Fruit fly (Drosophila melanogaster) whole organism, pupa: ENCODE results near the gene grk.

Source experiments
- CG13204 ChIP-seq: fragments of 200-800 bp; sonication (Bioruptor generic); optimal IDR thresholded peaks from 2 replicates; lab custom pipeline; 2018; ENCODE audit warnings: missing biosample characterization, mild to moderate bottlenecking, missing genetic modification characterization, moderate library complexity
- CG15710 ChIP-seq: fragments of 200-800 bp; sonication (Bioruptor generic); optimal IDR thresholded peaks from 2 replicates; lab custom pipeline; 2018; ENCODE audit warnings: missing biosample characterization, mild to moderate bottlenecking, missing genetic modification characterization, moderate library complexity
- CG4496 ChIP-seq: fragments of 200-800 bp; sonication (Bioruptor generic); IDR thresholded peaks from 3 replicates; pipeline ENCODE4 v1.3.6; 2022; ENCODE audit warnings: missing biosample characterization, missing genetic modification characterization
- CG9948 ChIP-seq: fragments of 200-800 bp; sonication (Bioruptor generic); optimal IDR thresholded peaks from 2 replicates; lab custom pipeline; 2018; ENCODE audit warnings: missing biosample characterization, mild to moderate bottlenecking, missing genetic modification characterization, moderate library complexity
- Pif1B ChIP-seq: fragments of 200-800 bp; sonication (Bioruptor generic); optimal IDR thresholded peaks from 3 replicates; lab custom pipeline; 2016; ENCODE audit warnings: missing biosample characterization, missing genetic modification characterization
- gl ChIP-seq: fragments of 200-800 bp; sonication (Bioruptor generic); optimal IDR thresholded peaks from 2 replicates; lab custom pipeline; 2018; ENCODE audit warnings: missing biosample characterization, mild to moderate bottlenecking, missing genetic modification characterization
- rn ChIP-seq: fragments of 200-800 bp; sonication (Bioruptor generic); IDR thresholded peaks from 2 replicates; pipeline ENCODE4 v1.3.6; 2022; ENCODE audit warnings: missing biosample characterization, missing genetic modification characterization

DNA sequence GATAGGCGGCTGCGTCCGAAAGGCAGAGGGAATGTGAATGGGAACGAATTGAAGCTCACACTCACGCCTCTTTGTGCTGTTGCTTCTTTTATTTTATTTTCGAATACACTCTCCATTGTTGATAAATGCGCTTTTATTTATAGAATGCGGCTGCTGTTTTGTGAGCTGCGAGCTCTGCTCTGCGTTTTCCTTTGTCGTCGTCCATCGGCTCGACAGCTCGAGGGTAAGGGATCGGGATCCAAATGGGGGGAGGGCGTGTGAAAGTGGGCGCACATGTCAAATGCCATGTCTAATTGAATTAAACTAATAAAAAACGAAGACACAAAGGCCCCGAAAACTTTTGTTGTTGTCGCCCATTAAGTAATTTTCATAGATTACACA is 9.3 kb downstream of the grk start:
- no peak for TF ChIP-seq Pif1B (GFP tag; lab: Kevin White, UChicago)
- peak; percentile 37 for TF ChIP-seq CG13204 (GFP tag; lab: Kevin White, UChicago)
- no peak for TF ChIP-seq CG15710 (tag; lab: Kevin White, UChicago)
- no peak for TF ChIP-seq CG9948 (tag; lab: Kevin White, UChicago)
- no peak for TF ChIP-seq CG4496 (GFP tag; lab: Robert Waterston, UW)
- TF ChIP-seq rn (GFP tag; lab: Robert Waterston, UW) = no peak
- TF ChIP-seq gl (tag; lab: Kevin White, UChicago) = peak; percentile 42
